Fruit fly (Drosophila melanogaster) S2 (cell line): ENCODE results near the gene CG17118.

ENCODE experiments used
- CG8478 ChIP-seq: fragments of >200 bp; optimal IDR thresholded peaks from 2 replicates; lab custom pipeline; 2018
- CTCF ChIP-seq, 2 experiments: fragments of >200 bp; optimal IDR thresholded peaks; 2 replicates each; lab custom pipeline; 2018

DNA sequence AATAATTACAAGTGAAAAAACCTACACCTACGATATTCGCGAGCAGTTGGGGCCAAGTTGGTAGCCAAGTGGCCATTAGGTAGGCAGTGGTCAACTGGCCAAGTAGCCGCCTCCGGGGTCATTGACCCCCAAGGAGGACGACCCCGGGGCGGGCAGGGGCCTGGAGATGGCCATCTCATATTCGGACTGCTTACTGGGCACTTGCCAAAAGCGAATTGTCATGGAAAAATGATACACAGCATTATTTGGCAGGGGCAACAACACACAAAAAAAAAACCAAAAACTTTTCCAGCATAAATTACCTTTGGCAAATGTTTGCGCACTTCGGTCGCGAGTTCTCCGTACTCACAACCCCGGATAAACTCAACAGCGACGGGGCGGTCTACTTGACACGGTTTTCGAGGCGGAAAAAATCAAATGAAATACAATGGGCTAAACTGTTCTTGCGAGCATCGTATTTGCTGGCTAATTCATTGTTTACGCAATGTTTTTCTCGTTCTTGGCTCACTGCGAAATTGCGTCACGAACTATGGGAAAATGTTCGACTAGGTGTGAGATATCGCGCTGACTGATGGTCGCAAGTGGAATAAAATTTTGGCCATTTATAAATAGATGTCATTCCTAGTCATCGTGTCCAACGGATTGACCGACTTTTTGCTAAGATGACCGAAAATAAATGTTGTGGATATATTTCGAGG lies 21.0 kb downstream of the CG17118 start:
- TF ChIP-seq CTCF (optimal IDR thresholded peaks at IDR 0.05; lab: Kevin White, UChicago) (no peak), CG8478 (lab: Kevin White, UChicago) (no peak)
